Fruit fly (Drosophila melanogaster): Measurements from ENCODE around the gene CG5418.

CG5418 gene

dm6 chr2L:12463037-12463436, 10.0 kb upstream of the CG5418 start:
- TF ChIP-seq CG8159 (tag; optimal IDR thresholded peaks at IDR 0.05), result no peak
- no peak for TF ChIP-seq CG10348 (GFP tag; IDR thresholded peaks at IDR 0.05)
- no peak for TF ChIP-seq CG14655 (GFP tag; optimal IDR thresholded peaks at IDR 0.05)
- no peak for TF ChIP-seq rn (GFP tag; IDR thresholded peaks at IDR 0.05)
- TF ChIP-seq CG9948 (tag; optimal IDR thresholded peaks at IDR 0.05), result no peak
- TF ChIP-seq CG13204 (GFP tag; optimal IDR thresholded peaks at IDR 0.05), result no peak
- no peak for TF ChIP-seq CG15710 (tag; optimal IDR thresholded peaks at IDR 0.05)
- TF ChIP-seq CG17806 (tag; optimal IDR thresholded peaks at IDR 0.05), result no peak
- TF ChIP-seq Pif1A (GFP tag; optimal IDR thresholded peaks at IDR 0.05), result no peak
- no peak for TF ChIP-seq EcR (GFP tag; optimal IDR thresholded peaks at IDR 0.05)
- no peak for TF ChIP-seq gl (tag; optimal IDR thresholded peaks at IDR 0.05)
- no peak for TF ChIP-seq fd96Ca (GFP tag; IDR thresholded peaks at IDR 0.05)
- TF ChIP-seq Pif1B (GFP tag; optimal IDR thresholded peaks at IDR 0.05), result no peak
- TF ChIP-seq CG12605 (GFP tag; IDR thresholded peaks at IDR 0.05), result no peak
- TF ChIP-seq CG8301 (tag; optimal IDR thresholded peaks at IDR 0.05), result no peak
- TF ChIP-seq CG34367 (tag; optimal IDR thresholded peaks at IDR 0.05), result no peak
- TF ChIP-seq D1 (tag; optimal IDR thresholded peaks at IDR 0.05), result no peak
- no peak for TF ChIP-seq Snoo (tag; optimal IDR thresholded peaks at IDR 0.05)
- TF ChIP-seq CG32121 (GFP tag; IDR thresholded peaks at IDR 0.05), result no peak
- TF ChIP-seq CG4496 (GFP tag; IDR thresholded peaks at IDR 0.05), result no peak

dm6 chr2L:12460767-12461739, 8.0 kb upstream of the CG5418 start:
- TF ChIP-seq CG12605 (GFP tag; IDR thresholded peaks at IDR 0.05) (peak; percentile 79), CG4496 (GFP tag; IDR thresholded peaks at IDR 0.05) (peak; percentile 69; the same call in 2 of the 3 replicates), CG10348 (GFP tag; IDR thresholded peaks at IDR 0.05) (no peak), CG14655 (GFP tag; optimal IDR thresholded peaks at IDR 0.05) (peak; percentile 31), Ets98B (GFP tag; IDR thresholded peaks at IDR 0.05) (peak; percentile 74), Pif1A (GFP tag; optimal IDR thresholded peaks at IDR 0.05) (peak; percentile 65), Pif1B (GFP tag; optimal IDR thresholded peaks at IDR 0.05) (peak; percentile 77), CG8301 (tag; optimal IDR thresholded peaks at IDR 0.05) (peak; percentile 28), rn (GFP tag; IDR thresholded peaks at IDR 0.05) (0 out of 2 replicates have a peak, but pooled peaks have one; percentile 23), D1 (tag; optimal IDR thresholded peaks at IDR 0.05) (peak; percentile 20), CG13204 (GFP tag; optimal IDR thresholded peaks at IDR 0.05) (peak; percentile 27), EcR (GFP tag; optimal IDR thresholded peaks at IDR 0.05) (peak; percentile 62), CG9948 (tag; optimal IDR thresholded peaks at IDR 0.05) (peak; percentile 9), CG8159 (tag; optimal IDR thresholded peaks at IDR 0.05) (peak; percentile 30), fd96Ca (GFP tag; IDR thresholded peaks at IDR 0.05) (no peak; the same call in 1 of the 3 replicates), Snoo (tag; optimal IDR thresholded peaks at IDR 0.05) (peak; percentile 58), CG32121 (GFP tag; IDR thresholded peaks at IDR 0.05) (peak; percentile 68), CG17806 (tag; optimal IDR thresholded peaks at IDR 0.05) (peak; percentile 28), CG15710 (tag; optimal IDR thresholded peaks at IDR 0.05) (peak; percentile 21), gl (tag; optimal IDR thresholded peaks at IDR 0.05) (peak; percentile 65), CG34367 (tag; optimal IDR thresholded peaks at IDR 0.05) (peak; percentile 55)

dm6 chr2L:12459841-12460240, 6.8 kb upstream of the CG5418 start:
- TF ChIP-seq CG8159 (tag; optimal IDR thresholded peaks at IDR 0.05), result no peak
- TF ChIP-seq CG4496 (GFP tag; IDR thresholded peaks at IDR 0.05), result no peak
- no peak for TF ChIP-seq CG34367 (tag; optimal IDR thresholded peaks at IDR 0.05)
- TF ChIP-seq Pif1B (GFP tag; optimal IDR thresholded peaks at IDR 0.05), result no peak
- no peak for TF ChIP-seq Snoo (tag; optimal IDR thresholded peaks at IDR 0.05)
- no peak for TF ChIP-seq Ets98B (GFP tag; IDR thresholded peaks at IDR 0.05)
- no peak for TF ChIP-seq CG9948 (tag; optimal IDR thresholded peaks at IDR 0.05)
- no peak for TF ChIP-seq CG17806 (tag; optimal IDR thresholded peaks at IDR 0.05)
- TF ChIP-seq CG8301 (tag; optimal IDR thresholded peaks at IDR 0.05), result no peak
- TF ChIP-seq CG13204 (GFP tag; optimal IDR thresholded peaks at IDR 0.05), result no peak
- no peak for TF ChIP-seq D1 (tag; optimal IDR thresholded peaks at IDR 0.05)
- no peak for TF ChIP-seq CG32121 (GFP tag; IDR thresholded peaks at IDR 0.05)
- no peak for TF ChIP-seq rn (GFP tag; IDR thresholded peaks at IDR 0.05)
- TF ChIP-seq EcR (GFP tag; optimal IDR thresholded peaks at IDR 0.05), result no peak
- no peak for TF ChIP-seq gl (tag; optimal IDR thresholded peaks at IDR 0.05)
- no peak for TF ChIP-seq CG15710 (tag; optimal IDR thresholded peaks at IDR 0.05)
- TF ChIP-seq CG14655 (GFP tag; optimal IDR thresholded peaks at IDR 0.05), result no peak

- TF ChIP-seq CG32121 (GFP tag; IDR thresholded peaks at IDR 0.05) (no peak), Ets98B (GFP tag; IDR thresholded peaks at IDR 0.05) (no peak), fd96Ca (GFP tag; IDR thresholded peaks at IDR 0.05) (no peak), CG4496 (GFP tag; IDR thresholded peaks at IDR 0.05) (no peak), D1 (tag; optimal IDR thresholded peaks at IDR 0.05) (no peak), EcR (GFP tag; optimal IDR thresholded peaks at IDR 0.05) (no peak), CG12605 (GFP tag; IDR thresholded peaks at IDR 0.05) (no peak), CG14655 (GFP tag; optimal IDR thresholded peaks at IDR 0.05) (no peak), gl (tag; optimal IDR thresholded peaks at IDR 0.05) (no peak), CG8159 (tag; optimal IDR thresholded peaks at IDR 0.05) (no peak), Pif1A (GFP tag; optimal IDR thresholded peaks at IDR 0.05) (no peak), CG17806 (tag; optimal IDR thresholded peaks at IDR 0.05) (no peak), Pif1B (GFP tag; optimal IDR thresholded peaks at IDR 0.05) (no peak), Snoo (tag; optimal IDR thresholded peaks at IDR 0.05) (no peak), CG10348 (GFP tag; IDR thresholded peaks at IDR 0.05) (no peak), CG15710 (tag; optimal IDR thresholded peaks at IDR 0.05) (no peak)
Measured at dm6 chr2L:12459191-12459590, 6.1 kb upstream of the CG5418 start.

- TF ChIP-seq Pif1A (GFP tag; optimal IDR thresholded peaks at IDR 0.05) (no peak), CG13204 (GFP tag; optimal IDR thresholded peaks at IDR 0.05) (peak; percentile 3), CG8301 (tag; optimal IDR thresholded peaks at IDR 0.05) (no peak), CG9948 (tag; optimal IDR thresholded peaks at IDR 0.05) (no peak), fd96Ca (GFP tag; IDR thresholded peaks at IDR 0.05) (no peak), CG12605 (GFP tag; IDR thresholded peaks at IDR 0.05) (no peak)
Measured at dm6 chr2L:12457715-12458114, 4.7 kb upstream of the CG5418 start.
